Comparison of ENCODE assay signal across 3 fruit fly cellular contexts in the genomic region with DNA sequence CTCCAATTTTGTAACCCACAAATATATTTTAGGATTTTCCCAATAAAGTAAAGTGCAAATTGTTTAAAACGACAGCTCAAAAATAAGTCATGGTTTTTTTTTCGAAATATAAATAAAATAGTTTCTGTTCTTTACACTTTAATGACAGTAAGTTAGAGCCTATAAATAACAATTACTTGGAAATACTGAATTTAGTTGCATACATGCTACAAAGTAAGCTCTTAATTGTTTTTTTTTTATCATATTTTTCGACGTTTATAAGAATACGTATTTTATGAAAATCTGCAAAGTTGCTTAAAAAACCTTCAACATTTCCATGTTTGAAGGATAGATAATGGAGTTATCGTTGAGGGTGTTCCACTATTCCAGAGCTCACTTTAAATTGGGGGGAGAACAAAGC.
TF ChIP-seq lines count a peak whose summit lies in the region.

No protein-coding gene starts in this region.

- TF ChIP-seq CTCF in whole organism, embryonic (GFP tag; optimal IDR thresholded peaks at IDR 0.05; lab: Kevin White, UChicago) = no peak

TF ChIP-seq in whole organism, embryonic, 481 proteins besides CTCF, POLR2A, EP300 and RAD21:
- peak; percentile 13 for TF ChIP-seq grau (tag; optimal IDR thresholded peaks at IDR 0.05; lab: Kevin White, UChicago)
- no peak for TF ChIP-seq CG3281 (GFP tag; optimal IDR thresholded peaks at IDR 0.05; lab: Kevin White, UChicago)
- TF ChIP-seq sens (GFP tag; lab: Kevin White, UChicago) = peak; percentile 39

TF ChIP-seq in whole organism, prepupa, 60 proteins besides CTCF, POLR2A, EP300 and RAD21:
- TF ChIP-seq esn (GFP tag; optimal IDR thresholded peaks at IDR 0.05; lab: Kevin White, UChicago) = peak; percentile 41
- TF ChIP-seq vri (GFP tag; optimal IDR thresholded peaks at IDR 0.05; lab: Kevin White, UChicago) = no peak
- no peak for TF ChIP-seq ss (GFP tag; optimal IDR thresholded peaks at IDR 0.05; lab: Kevin White, UChicago)
- peak; percentile 35 for TF ChIP-seq CG6792 (GFP tag; optimal IDR thresholded peaks at IDR 0.05; lab: Kevin White, UChicago)
- no peak for TF ChIP-seq spab (GFP tag; optimal IDR thresholded peaks at IDR 0.05; lab: Kevin White, UChicago)
- TF ChIP-seq pdm3 (GFP tag; optimal IDR thresholded peaks at IDR 0.05; lab: Kevin White, UChicago) = peak; percentile 36
- TF ChIP-seq cyc (GFP tag; optimal IDR thresholded peaks at IDR 0.05; lab: Kevin White, UChicago) = no peak
- TF ChIP-seq OdsH (GFP tag; optimal IDR thresholded peaks at IDR 0.05; lab: Kevin White, UChicago) = peak; percentile 6
- TF ChIP-seq CG31627 (GFP tag; optimal IDR thresholded peaks at IDR 0.05; lab: Kevin White, UChicago) = peak; percentile 31
- TF ChIP-seq CG10631 (GFP tag; optimal IDR thresholded peaks at IDR 0.05; lab: Kevin White, UChicago) = peak; percentile 8
- peak; percentile 26 for TF ChIP-seq topi (GFP tag; optimal IDR thresholded peaks at IDR 0.05; lab: Kevin White, UChicago)
- TF ChIP-seq Eip75B (GFP tag; optimal IDR thresholded peaks at IDR 0.05; lab: Kevin White, UChicago) = peak; percentile 15
- TF ChIP-seq Sox15 (GFP tag; optimal IDR thresholded peaks at IDR 0.05; lab: Kevin White, UChicago) = peak; percentile 7
- no peak for TF ChIP-seq CG6808 (GFP tag; optimal IDR thresholded peaks at IDR 0.05; lab: Kevin White, UChicago)
- TF ChIP-seq Eip78C (GFP tag; lab: Kevin White, UChicago) = peak; percentile 62
- TF ChIP-seq acj6 (GFP tag; optimal IDR thresholded peaks at IDR 0.05; lab: Kevin White, UChicago) = no peak
- TF ChIP-seq achi (GFP tag; optimal IDR thresholded peaks at IDR 0.05; lab: Kevin White, UChicago) = peak; percentile 7
- TF ChIP-seq Met (GFP tag; optimal IDR thresholded peaks at IDR 0.05; lab: Kevin White, UChicago) = peak; percentile 12
- TF ChIP-seq net (GFP tag; optimal IDR thresholded peaks at IDR 0.05; lab: Kevin White, UChicago) = no peak
- TF ChIP-seq svp (GFP tag; lab: Kevin White, UChicago) = peak; percentile 59
- TF ChIP-seq Smox (GFP tag; optimal IDR thresholded peaks at IDR 0.05; lab: Kevin White, UChicago) = peak; percentile 22
- TF ChIP-seq salr (GFP tag; optimal IDR thresholded peaks at IDR 0.05; lab: Kevin White, UChicago) = no peak
- TF ChIP-seq Hr38 (GFP tag; optimal IDR thresholded peaks at IDR 0.05; lab: Kevin White, UChicago) = no peak
- TF ChIP-seq Sox102F (GFP tag; optimal IDR thresholded peaks at IDR 0.05; lab: Kevin White, UChicago) = no peak
- TF ChIP-seq CG34406 (GFP tag; optimal IDR thresholded peaks at IDR 0.05; lab: Kevin White, UChicago) = peak; percentile 16
- no peak for TF ChIP-seq CG11762 (GFP tag; optimal IDR thresholded peaks at IDR 0.05; lab: Kevin White, UChicago; ENCODE audit: insufficient read depth)
- TF ChIP-seq Hr4 (GFP tag; optimal IDR thresholded peaks at IDR 0.05; lab: Kevin White, UChicago) = peak; percentile 17
- peak; percentile 18 for TF ChIP-seq Hr39 (GFP tag; optimal IDR thresholded peaks at IDR 0.05; lab: Kevin White, UChicago)
- no peak for TF ChIP-seq fd59A (GFP tag; optimal IDR thresholded peaks at IDR 0.05; lab: Kevin White, UChicago)
TF ChIP-seq in whole organism, prepupa: peak in this region for 17.

TF ChIP-seq in whole organism, pupa, 21 proteins besides CTCF, POLR2A, EP300 and RAD21:
- no peak for TF ChIP-seq CG15710 (tag; optimal IDR thresholded peaks at IDR 0.05; lab: Kevin White, UChicago)
- TF ChIP-seq Snoo (tag; optimal IDR thresholded peaks at IDR 0.05; lab: Kevin White, UChicago) = no peak
- TF ChIP-seq CG4496 (GFP tag; IDR thresholded peaks at IDR 0.05; lab: Robert Waterston, UW) = 0 out of 3 replicates have a peak, but pooled peaks have one; percentile 13
- TF ChIP-seq CG34367 (tag; optimal IDR thresholded peaks at IDR 0.05; lab: Kevin White, UChicago) = no peak
- TF ChIP-seq CG12605 (GFP tag; IDR thresholded peaks at IDR 0.05; lab: Robert Waterston, UW) = no peak
- TF ChIP-seq CG8301 (tag; optimal IDR thresholded peaks at IDR 0.05; lab: Kevin White, UChicago) = no peak
- TF ChIP-seq Pif1B (GFP tag; optimal IDR thresholded peaks at IDR 0.05; lab: Kevin White, UChicago) = no peak
TF ChIP-seq in whole organism, pupa: peak in this region for 1.
